Worm (Caenorhabditis elegans) whole organism, L4 larva: Measurements from ENCODE around the gene dpy-13.

ENCODE experiments used
- F26F4.8 ChIP-seq: fragments of 200-800 bp; sonication (Bioruptor generic); conservative IDR thresholded peaks from 2 replicates; pipeline ENCODE4 v1.3.6; 2022; ENCODE audit warnings: missing genetic modification characterization, missing compliant biosample characterization
- F37D6.2 ChIP-seq: sonication (generic microtip); optimal IDR thresholded peaks from 2 replicates; lab custom pipeline; 2016; ENCODE audit warnings: mild to moderate bottlenecking, missing genetic modification characterization, missing compliant biosample characterization
- F44E2.7 ChIP-seq: fragments of 200-800 bp; sonication (Bioruptor generic); IDR thresholded peaks from 2 replicates; pipeline ENCODE4 v2.1.2; 2022; ENCODE audit warnings: missing genetic modification characterization, missing compliant biosample characterization
- R02D3.7 ChIP-seq: fragments of 150-350 bp; sonication (generic microtip); optimal IDR thresholded peaks from 3 replicates; lab custom pipeline; 2014; ENCODE audit warnings: missing biosample characterization, missing genetic modification characterization
- Y48G9A.11 ChIP-seq: fragments of 200-800 bp; sonication (Bioruptor generic); IDR thresholded peaks from 2 replicates; pipeline ENCODE4 v1.3.6; 2022; ENCODE audit warnings: missing genetic modification reagents, missing genetic modification characterization, missing compliant biosample characterization
- ZK337.2 ChIP-seq: fragments of 200-800 bp; sonication (Bioruptor generic); IDR thresholded peaks from 2 replicates; pipeline ENCODE4 v1.3.6; 2022; ENCODE audit warnings: missing genetic modification reagents, missing genetic modification characterization, missing compliant biosample characterization
- aly-2 ChIP-seq: sonication (generic microtip); optimal IDR thresholded peaks from 2 replicates; lab custom pipeline; 2018; ENCODE audit warnings: missing biosample characterization, missing genetic modification characterization
- attf-4 ChIP-seq: sonication (generic microtip); optimal IDR thresholded peaks from 3 replicates; lab custom pipeline; 2017; ENCODE audit warnings: missing biosample characterization, missing genetic modification characterization
- ceh-32 ChIP-seq: sonication (generic microtip); optimal IDR thresholded peaks from 2 replicates; lab custom pipeline; 2016; ENCODE audit warnings: mild to moderate bottlenecking, missing genetic modification characterization, missing compliant biosample characterization; ENCODE audit not compliant: poor library complexity
- ceh-44 ChIP-seq: fragments of 200-800 bp; sonication (Bioruptor generic); IDR thresholded peaks from 2 replicates; pipeline ENCODE4 v1.3.6; 2022; ENCODE audit warnings: missing genetic modification reagents, missing genetic modification characterization, missing compliant biosample characterization
- cey-2 ChIP-seq: sonication (generic microtip); optimal IDR thresholded peaks from 3 replicates; lab custom pipeline; 2017; ENCODE audit warnings: missing genetic modification characterization, mild to moderate bottlenecking, missing compliant biosample characterization, antibody characterized with exemption, borderline replicate concordance; ENCODE audit not compliant: insufficient read depth
- ctbp-1 ChIP-seq: fragments of 200-800 bp; sonication (Bioruptor generic); IDR thresholded peaks from 2 replicates; pipeline ENCODE4 v1.3.6; 2022; ENCODE audit warnings: missing genetic modification reagents, missing genetic modification characterization, missing compliant biosample characterization
- daf-12 ChIP-seq: fragments of 150-350 bp; optimal IDR thresholded peaks from 2 replicates; lab custom pipeline; 2014; ENCODE audit warnings: missing biosample characterization, missing genetic modification reagents, missing genetic modification characterization
- daf-16 ChIP-seq, 3 experiments: sonication (generic microtip); optimal IDR thresholded peaks; 2 replicates each; lab custom pipeline; 2016 to 2017; ENCODE audit warnings: missing genetic modification characterization in 3 of 3, missing genetic modification reagents in 3 of 3, mild to moderate bottlenecking in 2 of 3, missing compliant biosample characterization in 2 of 3, missing biosample characterization in 1 of 3, moderate library complexity in 1 of 3
- daf-19 ChIP-seq: fragments of 200-800 bp; sonication (Bioruptor generic); conservative IDR thresholded peaks from 2 replicates; pipeline ENCODE4 v1.3.6; 2022; ENCODE audit warnings: missing genetic modification characterization, missing compliant biosample characterization
- daf-8 ChIP-seq: fragments of 200-800 bp; sonication (Bioruptor generic); IDR thresholded peaks from 2 replicates; pipeline ENCODE4 v1.3.6; 2022; ENCODE audit warnings: missing genetic modification characterization, missing compliant biosample characterization
- dmd-8 ChIP-seq: fragments of 200-800 bp; sonication (Bioruptor generic); IDR thresholded peaks from 2 replicates; pipeline ENCODE4 v1.3.6; 2022; ENCODE audit warnings: missing genetic modification characterization, missing compliant biosample characterization
- dmd-9 ChIP-seq: fragments of 200-800 bp; sonication (Bioruptor generic); IDR thresholded peaks from 2 replicates; pipeline ENCODE4 v1.3.6; 2022; ENCODE audit warnings: missing genetic modification reagents, missing genetic modification characterization, missing compliant biosample characterization
- dpl-1 ChIP-seq: fragments of 150-350 bp; optimal IDR thresholded peaks from 2 replicates; lab custom pipeline; 2014; ENCODE audit warnings: missing biosample characterization, missing genetic modification reagents, missing genetic modification characterization
- duxl-1 ChIP-seq: sonication (generic microtip); optimal IDR thresholded peaks from 2 replicates; lab custom pipeline; 2016; ENCODE audit warnings: mild to moderate bottlenecking, missing genetic modification characterization, moderate library complexity, missing compliant biosample characterization; ENCODE audit not compliant: poor library complexity
- dve-1 ChIP-seq: sonication (generic microtip); optimal IDR thresholded peaks from 2 replicates; lab custom pipeline; 2017; ENCODE audit warnings: antibody characterized with exemption, mild to moderate bottlenecking, missing genetic modification characterization, missing compliant biosample characterization; ENCODE audit not compliant: insufficient read depth
- egl-43 ChIP-seq: fragments of 200-800 bp; sonication (Bioruptor generic); IDR thresholded peaks from 2 replicates; pipeline ENCODE4 v1.3.6; 2022; ENCODE audit warnings: missing genetic modification reagents, missing genetic modification characterization, missing compliant biosample characterization
- hlh-11 ChIP-seq: fragments of 200-800 bp; sonication (Bioruptor generic); optimal IDR thresholded peaks from 2 replicates; lab custom pipeline; 2018; ENCODE audit warnings: mild to moderate bottlenecking, missing genetic modification characterization, missing compliant biosample characterization
- hlh-30 ChIP-seq: sonication (generic microtip); optimal IDR thresholded peaks from 2 replicates; lab custom pipeline; 2017; ENCODE audit warnings: antibody characterized with exemption, mild to moderate bottlenecking, missing genetic modification characterization, missing compliant biosample characterization; ENCODE audit not compliant: insufficient read depth
- hmg-1.1 ChIP-seq: fragments of 200-800 bp; sonication (Bioruptor generic); IDR thresholded peaks from 2 replicates; pipeline ENCODE4 v1.3.6; 2022; ENCODE audit warnings: missing genetic modification reagents, missing genetic modification characterization, missing compliant biosample characterization
- lin-1 ChIP-seq: fragments of 200-800 bp; sonication (Bioruptor generic); IDR thresholded peaks from 2 replicates; pipeline ENCODE4 v1.3.6; 2022; ENCODE audit warnings: missing genetic modification reagents, missing genetic modification characterization, missing compliant biosample characterization
- lin-13 ChIP-seq: fragments of 150-350 bp; optimal IDR thresholded peaks from 2 replicates; lab custom pipeline; 2014; ENCODE audit warnings: missing biosample characterization, missing genetic modification reagents, missing genetic modification characterization
- lin-29 ChIP-seq: fragments of 200-800 bp; sonication (Bioruptor generic); IDR thresholded peaks from 2 replicates; pipeline ENCODE4 v1.3.6; 2022; ENCODE audit warnings: missing genetic modification reagents, missing genetic modification characterization, missing compliant biosample characterization
- lin-38 ChIP-seq: fragments of 200-800 bp; sonication (Bioruptor generic); IDR thresholded peaks from 2 replicates; pipeline ENCODE4 v1.3.6; 2022; ENCODE audit warnings: missing genetic modification reagents, missing genetic modification characterization, missing compliant biosample characterization
- lin-39 ChIP-seq: fragments of 150-350 bp; optimal IDR thresholded peaks from 2 replicates; lab custom pipeline; 2014; ENCODE audit warnings: missing biosample characterization, missing genetic modification reagents, missing genetic modification characterization
- lsy-2 ChIP-seq, 2 experiments: fragments of 150-350 bp in 1 of 2; sonication (generic microtip) in 1 of 2; optimal IDR thresholded peaks; 2 replicates each; lab custom pipeline; 2014 to 2017; ENCODE audit warnings: missing biosample characterization in 2 of 2, missing genetic modification characterization in 2 of 2
- madf-5 ChIP-seq, 2 experiments: fragments of 200-800 bp; sonication (Bioruptor generic); IDR thresholded peaks; 2 replicates each; pipeline ENCODE4 v1.3.6; 2022; ENCODE audit warnings: missing compliant biosample characterization in 2 of 2, missing genetic modification characterization in 2 of 2
- mdl-1 ChIP-seq, 2 experiments: fragments of 150-350 bp in 1 of 2; sonication (generic microtip) in 1 of 2; optimal IDR thresholded peaks; 2 replicates each; lab custom pipeline; 2014 to 2017; ENCODE audit warnings: missing biosample characterization in 2 of 2, missing genetic modification characterization in 2 of 2
- mdt-29 ChIP-seq: fragments of 200-800 bp; sonication (Bioruptor generic); IDR thresholded peaks from 2 replicates; pipeline ENCODE4 v1.3.6; 2022; ENCODE audit warnings: missing genetic modification reagents, missing genetic modification characterization, missing compliant biosample characterization
- mxl-3 ChIP-seq: fragments of 200-800 bp; sonication (Bioruptor generic); optimal IDR thresholded peaks from 2 replicates; lab custom pipeline; 2018; ENCODE audit warnings: mild to moderate bottlenecking, missing genetic modification characterization, missing compliant biosample characterization
- nhr-102 ChIP-seq: sonication (generic microtip); optimal IDR thresholded peaks from 2 replicates; lab custom pipeline; 2016; ENCODE audit warnings: mild to moderate bottlenecking, missing genetic modification characterization, moderate library complexity, missing compliant biosample characterization
- nhr-11 ChIP-seq: fragments of 150-350 bp; optimal IDR thresholded peaks from 2 replicates; lab custom pipeline; 2014; ENCODE audit warnings: missing biosample characterization, missing genetic modification characterization
- nhr-111 ChIP-seq: fragments of 200-800 bp; sonication (Bioruptor generic); optimal IDR thresholded peaks from 2 replicates; lab custom pipeline; 2018; ENCODE audit warnings: mild to moderate bottlenecking, missing genetic modification characterization, missing compliant biosample characterization
- nhr-48 ChIP-seq: sonication (generic microtip); optimal IDR thresholded peaks from 2 replicates; lab custom pipeline; 2016; ENCODE audit warnings: mild to moderate bottlenecking, missing genetic modification characterization, missing compliant biosample characterization
- nhr-6 ChIP-seq: fragments of 150-350 bp; optimal IDR thresholded peaks from 2 replicates; lab custom pipeline; 2014; ENCODE audit warnings: missing biosample characterization, missing genetic modification characterization
- nhr-76 ChIP-seq: fragments of 150-350 bp; optimal IDR thresholded peaks from 2 replicates; lab custom pipeline; 2014; ENCODE audit warnings: missing biosample characterization, missing genetic modification characterization
- pha-4 ChIP-seq, 2 experiments: fragments of 150-350 bp in 1 of 2; fragments of 200-800 bp in 1 of 2; sonication (Bioruptor generic) in 1 of 2; IDR thresholded peaks in 1 of 2; optimal IDR thresholded peaks in 1 of 2; 2 replicates each; pipeline versions ENCODE4 v1.3.6 to Lab custom; 2014 to 2022; ENCODE audit warnings: missing genetic modification characterization in 2 of 2, missing genetic modification reagents in 2 of 2, missing biosample characterization in 1 of 2, missing compliant biosample characterization in 1 of 2
- rbr-2 ChIP-seq: sonication (generic microtip); optimal IDR thresholded peaks from 2 replicates; lab custom pipeline; 2016; ENCODE audit warnings: missing genotype, missing genetic modification characterization, missing compliant biosample characterization
- skn-1 ChIP-seq: fragments of 150-350 bp; optimal IDR thresholded peaks from 2 replicates; lab custom pipeline; 2014; ENCODE audit warnings: missing biosample characterization, missing genetic modification characterization
- unc-62 ChIP-seq, 3 experiments: fragments of 150-350 bp in 1 of 3; sonication (generic microtip); optimal IDR thresholded peaks in 2 of 3; peaks in 1 of 3; 1 replicate in 1 of 3; 2 replicates in 2 of 3; lab custom pipeline; 2014 to 2017; ENCODE audit warnings: missing biosample characterization in 3 of 3, missing genetic modification characterization in 3 of 3, missing genetic modification reagents in 3 of 3, missing genotype in 1 of 3
- zag-1 ChIP-seq: fragments of 150-350 bp; optimal IDR thresholded peaks from 2 replicates; lab custom pipeline; 2014; ENCODE audit warnings: missing biosample characterization, missing genetic modification characterization
- zip-11 ChIP-seq: fragments of 200-800 bp; sonication (Bioruptor generic); IDR thresholded peaks from 2 replicates; pipeline ENCODE4 v1.3.6; 2022; ENCODE audit warnings: missing genetic modification characterization, missing compliant biosample characterization

Gene dpy-13

ce11 chrIV:4212733-4213132 is 22.7 kb upstream of the dpy-13 start (continued):
- TF ChIP-seq daf-19 (GFP tag; lab: Robert Waterston, UW) (no peak), cey-2 (no peak), attf-4 (tag; lab: Kevin White, UChicago) (no peak), lin-38 (GFP tag; lab: Robert Waterston, UW) (no peak), daf-12 (tag; lab: Kevin White, UChicago) (no peak), nhr-76 (tag; lab: Kevin White, UChicago) (no peak), lin-1 (GFP tag; lab: Robert Waterston, UW) (no peak), F26F4.8 (GFP tag; lab: Robert Waterston, UW) (no peak), madf-5 (GFP tag; IDR thresholded peaks at IDR 0.05; lab: Robert Waterston, UW) (no peak), ceh-44 (no peak), dmd-9 (GFP tag; lab: Robert Waterston, UW) (no peak), dmd-8 (GFP tag; lab: Robert Waterston, UW) (no peak), lin-39 (tag; lab: Kevin White, UChicago) (no peak), egl-43 (no peak), pha-4 (GFP tag; IDR thresholded peaks at IDR 0.05; lab: Robert Waterston, UW) (no peak), pha-4 (tag; optimal IDR thresholded peaks at IDR 0.05; lab: Kevin White, UChicago) (no peak)
- TF ChIP-seq, all 104 proteins: peak for 18

- TF ChIP-seq mdt-29 (GFP tag; lab: Robert Waterston, UW) (no peak), daf-8 (no peak), ceh-32 (tag; lab: Kevin White, UChicago) (no peak), F44E2.7 (GFP tag; lab: Robert Waterston, UW) (no peak), lin-13 (peak; percentile 9), nhr-102 (tag; lab: Kevin White, UChicago) (no peak), aly-2 (tag; lab: Kevin White, UChicago) (no peak), nhr-76 (tag; lab: Kevin White, UChicago) (no peak), zip-11 (no peak), rbr-2 (tag; lab: Kevin White, UChicago) (peak; percentile 46), F37D6.2 (tag; lab: Kevin White, UChicago) (no peak), hlh-11 (tag; lab: Kevin White, UChicago) (peak; percentile 80), lin-38 (GFP tag; lab: Robert Waterston, UW) (0 out of 2 replicates have a peak, but pooled peaks have one; percentile 33), mxl-3 (peak; percentile 85), Y48G9A.11 (GFP tag; lab: Robert Waterston, UW) (no peak), R02D3.7 (no peak), ZK337.2 (GFP tag; lab: Robert Waterston, UW) (no peak), daf-16 (GFP tag; optimal IDR thresholded peaks at IDR 0.05; lab: Kevin White, UChicago) (no peak), daf-16 (tag; optimal IDR thresholded peaks at IDR 0.05; lab: Kevin White, UChicago) (peak; percentile 88), hmg-1.1 (GFP tag; lab: Robert Waterston, UW) (peak; percentile 50; the same call in 1 of the 2 replicates), unc-62 (GFP tag; optimal IDR thresholded peaks at IDR 0.05 in 1 of 2; lab: Kevin White, UChicago) (peak in 1 of 2 experiments; percentile 96), unc-62 (tag; optimal IDR thresholded peaks at IDR 0.05; lab: Kevin White, UChicago) (no peak), skn-1 (tag; lab: Kevin White, UChicago) (no peak), nhr-111 (GFP tag; lab: Kevin White, UChicago) (no peak), mdl-1 (tag; optimal IDR thresholded peaks at IDR 0.05; lab: Kevin White, UChicago) (peak; percentile 19 to 90), duxl-1 (peak; percentile 18), zag-1 (tag; lab: Kevin White, UChicago) (no peak), hlh-30 (tag; lab: Kevin White, UChicago) (peak; percentile 91), pha-4 (GFP tag; IDR thresholded peaks at IDR 0.05; lab: Robert Waterston, UW) (no peak), pha-4 (tag; optimal IDR thresholded peaks at IDR 0.05; lab: Kevin White, UChicago) (peak; percentile 88), nhr-11 (tag; lab: Kevin White, UChicago) (peak; percentile 28), dve-1 (tag; lab: Kevin White, UChicago) (peak; percentile 82), dpl-1 (GFP tag; lab: Kevin White, UChicago) (peak; percentile 36), nhr-48 (tag; lab: Kevin White, UChicago) (peak; percentile 37), ctbp-1 (GFP tag; lab: Robert Waterston, UW) (no peak), lsy-2 (tag; optimal IDR thresholded peaks at IDR 0.05; lab: Kevin White, UChicago) (peak; percentile 47 to 78), nhr-6 (tag; lab: Kevin White, UChicago) (peak; percentile 39), lin-29 (no peak)
Measured at ce11 chrIV:4215349-4215748, 20.1 kb upstream of the dpy-13 start.
